Worm (Caenorhabditis elegans): Measurements from ENCODE around the gene Y59C2A.3.

- no peak for TF ChIP-seq W03F9.2 (tag; optimal IDR thresholded peaks at IDR 0.05)
- TF ChIP-seq him-1 (tag; optimal IDR thresholded peaks at IDR 0.05): no peak
- no peak for TF ChIP-seq dao-5 (tag; optimal IDR thresholded peaks at IDR 0.05)
Measured at ce11 chrII:2176688-2177087, 43.0 kb downstream of the Y59C2A.3 start, which contains the start of gene gba-1.
